Fruit fly (Drosophila melanogaster) ovary, adult (tissue): ENCODE measurements around the gene Tsen34.

Source experiments
- CG17801 ChIP-seq: fragments of 200-800 bp; optimal IDR thresholded peaks from 2 replicates; lab custom pipeline; 2019; ENCODE audit warnings: missing biosample characterization, mild to moderate bottlenecking, missing genetic modification characterization, moderate library complexity; ENCODE audit not compliant: partially characterized antibody

Tsen34 gene

DNA sequence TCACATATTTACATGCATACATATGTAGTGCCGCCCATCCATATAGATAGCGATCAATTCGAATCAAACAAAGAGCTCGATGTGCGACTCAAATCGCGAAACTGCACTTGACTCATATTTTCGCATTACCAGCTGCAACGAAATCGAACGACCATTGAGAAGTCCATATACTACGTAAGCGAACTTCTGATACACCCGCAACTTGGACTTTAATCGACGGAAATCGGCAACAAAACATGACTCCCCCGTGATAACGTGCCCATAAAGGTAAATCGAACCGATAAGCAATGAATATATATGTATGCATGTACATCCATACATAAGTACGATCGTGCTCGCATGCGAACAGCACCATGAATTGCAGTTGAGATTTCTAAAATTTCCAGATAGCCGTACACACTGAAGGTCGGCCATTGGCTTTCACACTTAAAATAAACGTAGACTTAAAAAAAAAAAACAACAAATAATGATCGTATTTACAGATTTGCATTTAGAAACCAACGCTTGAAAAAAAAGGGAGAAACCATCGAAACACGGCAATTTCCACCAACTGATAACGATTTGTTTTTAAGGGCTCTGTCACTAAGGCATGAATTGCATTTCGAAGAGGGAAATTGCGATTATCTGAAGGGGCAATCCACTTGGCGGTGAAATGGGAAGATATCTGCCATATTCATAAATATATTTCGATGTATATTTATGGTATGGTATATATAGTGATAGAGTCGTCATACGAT, 21.1 kb upstream of the Tsen34 start:
- TF ChIP-seq CG17801 (GFP tag; lab: Kevin White, UChicago) = peak; percentile 32

DNA sequence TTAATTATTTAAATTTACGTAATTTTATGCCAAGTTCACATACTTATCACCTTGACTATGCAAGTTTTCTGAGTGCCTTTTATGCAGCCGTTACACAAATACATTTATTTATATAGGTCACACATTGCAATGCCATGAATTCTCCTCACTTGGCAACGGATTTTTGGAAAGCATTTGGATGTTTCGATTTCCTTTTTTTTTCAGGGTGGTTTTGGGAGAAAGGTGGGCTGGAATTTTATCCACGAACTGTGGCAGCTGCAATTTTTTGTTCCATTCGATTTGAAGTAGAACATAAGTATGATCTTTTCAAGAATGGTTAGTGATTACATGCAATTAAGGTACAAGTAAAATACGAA, 20.2 kb upstream of the Tsen34 start:
- TF ChIP-seq CG17801 (GFP tag; lab: Kevin White, UChicago) = no peak

DNA sequence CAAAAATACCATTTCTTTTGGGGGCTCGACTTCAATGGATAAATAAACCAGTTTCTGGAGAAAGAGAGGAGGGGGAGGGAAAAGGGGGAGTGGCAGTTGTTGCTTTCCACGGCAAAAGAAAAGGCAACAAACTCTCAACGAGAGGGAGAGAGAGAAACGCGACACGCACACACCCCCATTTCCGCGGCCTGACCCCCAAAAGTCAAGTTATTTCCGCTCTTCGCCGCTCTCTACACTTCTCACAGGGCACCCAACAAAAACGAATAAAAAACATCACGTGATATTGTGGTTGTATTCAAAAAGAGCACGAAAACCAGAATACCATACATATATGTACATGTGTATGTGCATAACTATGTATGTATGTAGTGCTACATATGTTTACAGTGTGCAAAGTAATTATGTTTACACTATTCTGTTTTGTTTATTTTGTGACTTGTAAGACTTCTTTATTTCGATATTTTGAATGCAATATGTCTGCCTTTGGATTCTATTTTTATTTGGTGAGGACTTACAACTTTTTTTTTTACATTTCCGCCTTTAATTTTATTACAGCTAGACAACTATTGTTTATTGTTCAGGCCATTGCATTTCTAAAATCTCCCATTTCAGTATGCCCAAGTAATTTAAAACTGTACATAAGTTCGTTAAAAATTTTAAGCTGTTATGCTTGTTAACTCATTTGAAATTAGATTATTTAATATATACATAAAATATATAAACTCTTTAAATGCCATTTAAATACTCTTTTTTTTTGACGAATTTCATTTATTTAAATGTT, 19.6 kb upstream of the Tsen34 start:
- TF ChIP-seq CG17801 (GFP tag; lab: Kevin White, UChicago) = peak; percentile 81

dm6 chr3L:14780187-14780586, 18.5 kb upstream of the Tsen34 start:
- TF ChIP-seq CG17801 (GFP tag; lab: Kevin White, UChicago) = peak; percentile 61

DNA sequence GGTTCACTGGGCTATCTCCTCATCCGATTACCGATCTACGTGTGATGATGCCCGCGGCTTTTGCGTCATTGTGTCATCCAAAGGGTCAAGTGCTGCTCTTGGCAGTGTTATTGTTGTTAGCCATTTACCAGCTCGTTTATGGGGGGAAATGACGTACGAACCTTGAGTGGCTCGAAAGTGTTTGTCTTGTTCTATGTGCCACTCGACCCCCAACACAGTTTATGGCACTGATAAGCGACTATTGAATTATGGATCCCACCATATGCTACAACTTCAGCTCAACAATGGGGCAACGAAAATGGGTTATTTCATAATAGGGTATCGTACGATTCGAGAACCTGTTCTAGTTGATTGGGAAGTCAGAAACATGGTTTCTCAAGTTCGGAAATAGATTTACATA, 17.6 kb upstream of the Tsen34 start:
- no peak for TF ChIP-seq CG17801 (GFP tag; lab: Kevin White, UChicago)

dm6 chr3L:14775711-14776660, 14.3 kb upstream of the Tsen34 start, which contains the start of gene mop:
TSS of gene mop (minus strand) at chr3L:14776129.
- no peak for TF ChIP-seq CG17801 (GFP tag; lab: Kevin White, UChicago)

DNA sequence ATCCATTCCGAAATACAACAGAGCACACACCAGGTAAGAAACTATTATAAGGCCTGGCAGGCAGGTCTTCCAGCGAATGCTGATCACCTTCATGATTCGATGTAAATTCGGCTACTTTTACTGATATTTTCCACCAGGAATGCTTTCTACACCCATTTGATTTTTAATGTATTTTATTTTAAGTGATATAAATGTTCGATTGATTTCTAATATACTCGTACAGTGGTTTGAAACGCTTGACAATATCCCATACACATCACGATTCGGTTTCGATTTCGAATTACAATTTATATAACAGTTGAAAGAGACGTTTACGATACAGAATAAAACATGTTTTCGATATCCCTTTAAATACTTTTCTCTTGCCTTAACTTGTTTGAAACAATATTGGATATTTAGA, 7.5 kb upstream of the Tsen34 start, which contains the start of gene Mgat4b:
TSS of gene Mgat4b (minus strand) at position 101 of the 400 bp plus-strand sequence.
- TF ChIP-seq CG17801 (GFP tag; lab: Kevin White, UChicago) = no peak

- TF ChIP-seq CG17801 (GFP tag; lab: Kevin White, UChicago) = no peak
These were observed 695 bp downstream of the Tsen34 start, which contains the start of gene Trl for dm6 chr3L:14760949-14761348. TSS of gene Trl (minus strand) at chr3L:14761049.

dm6 chr3L:14759984-14760626, 1.5 kb downstream of the Tsen34 start:
- TF ChIP-seq CG17801 (GFP tag; lab: Kevin White, UChicago) = peak; percentile 25

dm6 chr3L:14759097-14759795, 2.4 kb downstream of the Tsen34 start:
- TF ChIP-seq CG17801 (GFP tag; lab: Kevin White, UChicago) = peak; percentile 99

DNA sequence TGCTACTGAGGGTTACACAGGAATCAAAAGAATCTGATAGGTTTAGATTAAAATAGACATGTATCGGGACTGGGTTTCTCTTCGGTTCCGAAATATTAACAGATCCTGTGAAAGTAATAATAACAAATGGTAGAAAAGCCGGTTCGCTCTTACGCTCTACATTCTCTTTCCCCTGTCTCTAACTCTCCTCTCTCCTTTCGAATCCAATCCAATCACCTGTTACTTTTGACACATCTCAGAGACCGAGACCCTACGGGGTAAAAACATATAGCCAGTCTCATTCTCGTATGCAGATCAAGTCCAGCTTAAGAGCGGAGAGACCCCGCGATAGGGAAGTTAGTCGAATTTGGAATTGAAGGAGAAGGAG, 2.9 kb downstream of the Tsen34 start:
- TF ChIP-seq CG17801 (GFP tag; lab: Kevin White, UChicago) = no peak

DNA sequence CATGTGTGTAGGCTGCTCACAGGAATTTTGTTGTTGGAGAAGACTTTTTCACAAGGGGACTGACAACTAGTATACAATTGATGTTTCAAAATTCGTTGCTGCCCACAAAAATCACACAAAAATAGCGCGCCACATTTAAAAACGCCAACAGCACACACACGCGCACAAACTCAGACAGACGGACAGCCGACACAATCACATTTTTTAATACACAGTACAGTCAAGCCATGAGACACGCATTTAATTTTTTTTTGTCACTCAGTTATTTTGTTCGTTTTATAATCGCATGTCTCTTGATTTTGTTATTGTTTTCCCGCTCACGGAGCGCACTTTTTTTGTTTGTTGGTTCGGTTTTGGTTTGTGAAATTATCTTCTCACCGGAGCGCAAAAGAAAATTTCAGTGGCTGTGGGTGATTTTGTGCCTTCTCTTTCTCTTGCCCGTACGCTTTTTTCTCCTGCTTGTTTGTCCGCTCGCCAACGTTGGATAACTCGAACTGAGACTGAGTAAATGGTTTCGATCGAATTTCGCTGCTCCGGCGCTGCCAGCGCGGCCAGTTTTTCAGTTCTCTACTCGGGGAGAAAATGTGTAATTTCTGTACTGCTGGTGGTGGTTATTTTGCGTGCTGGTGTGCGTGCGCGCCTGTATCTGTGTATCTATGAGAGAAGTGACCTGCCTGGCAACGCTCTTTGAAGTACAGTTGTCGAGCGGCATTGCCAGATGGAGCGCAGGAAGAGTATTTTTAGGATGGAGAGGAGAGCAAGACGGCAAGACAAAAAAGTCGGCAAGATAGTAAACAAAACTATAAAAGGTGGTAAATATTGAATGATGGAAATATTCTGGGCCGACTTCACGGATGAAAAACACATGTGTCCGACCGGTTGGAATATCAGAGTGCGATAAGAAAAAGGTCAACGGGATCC, 3.9 kb downstream of the Tsen34 start, which contains the start of gene CG42507:
TSS of gene CG42507 (minus strand) at position 499 of the 921 bp plus-strand sequence.
- TF ChIP-seq CG17801 (GFP tag; lab: Kevin White, UChicago) = peak; percentile 29
